Worm (Caenorhabditis elegans) whole organism, young adult: Measurements from ENCODE around the gene C01G6.3.

Source experiments
- B0019.2 ChIP-seq: fragments of 200-800 bp; sonication (Bioruptor generic); conservative IDR thresholded peaks from 2 replicates; pipeline ENCODE4 v1.3.6; 2022; ENCODE audit warnings: missing genetic modification reagents, missing genetic modification characterization, missing compliant biosample characterization
- B0261.1 ChIP-seq: sonication (generic microtip); optimal IDR thresholded peaks from 2 replicates; lab custom pipeline; 2016; ENCODE audit warnings: mild to moderate bottlenecking, missing genetic modification characterization, moderate library complexity, missing compliant biosample characterization
- B0336.3 ChIP-seq: fragments of 200-800 bp; sonication (Bioruptor generic); IDR thresholded peaks from 2 replicates; pipeline ENCODE4 v1.3.6; 2022; ENCODE audit warnings: missing genetic modification characterization, missing compliant biosample characterization
- F33H1.4 ChIP-seq: fragments of 200-800 bp; sonication (Bioruptor generic); IDR thresholded peaks from 2 replicates; pipeline ENCODE4 v1.3.6; 2022; ENCODE audit warnings: missing genetic modification reagents, missing genetic modification characterization, missing compliant biosample characterization
- F49E8.2 ChIP-seq: sonication (generic microtip); optimal IDR thresholded peaks from 3 replicates; lab custom pipeline; 2017; ENCODE audit warnings: missing genetic modification characterization, mild to moderate bottlenecking, missing compliant biosample characterization, antibody characterized with exemption, moderate library complexity; ENCODE audit not compliant: insufficient read depth
- F52B5.7 ChIP-seq: sonication (generic microtip); optimal IDR thresholded peaks from 2 replicates; lab custom pipeline; 2016; ENCODE audit warnings: mild to moderate bottlenecking, missing genetic modification characterization, missing compliant biosample characterization
- F57C9.4 ChIP-seq: sonication (generic microtip); optimal IDR thresholded peaks from 2 replicates; lab custom pipeline; 2017; ENCODE audit warnings: mild to moderate bottlenecking, missing genetic modification characterization, missing compliant biosample characterization
- aptf-2 ChIP-seq: fragments of 200-800 bp; sonication (Bioruptor generic); conservative IDR thresholded peaks from 2 replicates; pipeline ENCODE4 v1.3.6; 2022; ENCODE audit warnings: missing genetic modification reagents, missing genetic modification characterization, missing compliant biosample characterization
- aptf-3 ChIP-seq: fragments of 200-800 bp; sonication (Bioruptor generic); IDR thresholded peaks from 2 replicates; pipeline ENCODE4 v1.3.6; 2022; ENCODE audit warnings: missing genetic modification characterization, missing compliant biosample characterization
- attf-6 ChIP-seq: fragments of 200-800 bp; sonication (Bioruptor generic); IDR thresholded peaks from 2 replicates; pipeline ENCODE4 v1.3.6; 2022; ENCODE audit warnings: missing genetic modification reagents, missing genetic modification characterization, missing compliant biosample characterization
- ccch-3 ChIP-seq: fragments of 200-800 bp; sonication (Bioruptor generic); optimal IDR thresholded peaks from 2 replicates; lab custom pipeline; 2018; ENCODE audit warnings: mild to moderate bottlenecking, missing genetic modification characterization, missing compliant biosample characterization
- cebp-1 ChIP-seq, 2 experiments: fragments of 200-800 bp in 1 of 2; sonication (Bioruptor generic) in 1 of 2; sonication (generic microtip) in 1 of 2; IDR thresholded peaks in 1 of 2; optimal IDR thresholded peaks in 1 of 2; 2 replicates each; pipeline versions ENCODE4 v1.3.6 to Lab custom; 2017 to 2022; ENCODE audit warnings: missing compliant biosample characterization in 2 of 2, missing genetic modification characterization in 2 of 2, mild to moderate bottlenecking in 1 of 2, missing genetic modification reagents in 1 of 2, moderate library complexity in 1 of 2
- cebp-2 ChIP-seq: fragments of 200-800 bp; sonication (Bioruptor generic); IDR thresholded peaks from 2 replicates; pipeline ENCODE4 v1.3.6; 2022; ENCODE audit warnings: missing genetic modification characterization, missing compliant biosample characterization
- ceh-40 ChIP-seq: fragments of 200-800 bp; sonication (Bioruptor generic); IDR thresholded peaks from 2 replicates; pipeline ENCODE4 v1.3.6; 2022; ENCODE audit warnings: missing genetic modification characterization, missing compliant biosample characterization
- ceh-58 ChIP-seq: fragments of 200-800 bp; sonication (Bioruptor generic); IDR thresholded peaks from 2 replicates; pipeline ENCODE4 v1.3.6; 2022; ENCODE audit warnings: missing genetic modification characterization, missing compliant biosample characterization
- ceh-79 ChIP-seq: sonication (generic microtip); optimal IDR thresholded peaks from 2 replicates; lab custom pipeline; 2017; ENCODE audit warnings: mild to moderate bottlenecking, missing genetic modification characterization, missing compliant biosample characterization
- chd-7 ChIP-seq: sonication (generic microtip); optimal IDR thresholded peaks from 2 replicates; lab custom pipeline; 2016; ENCODE audit warnings: mild to moderate bottlenecking, missing genetic modification characterization, moderate library complexity, missing compliant biosample characterization
- die-1 ChIP-seq: sonication (generic microtip); optimal IDR thresholded peaks from 2 replicates; lab custom pipeline; 2016; ENCODE audit warnings: missing genotype, mild to moderate bottlenecking, missing genetic modification characterization, missing compliant biosample characterization
- efl-1 ChIP-seq: fragments of 150-350 bp; optimal IDR thresholded peaks from 2 replicates; lab custom pipeline; 2014; ENCODE audit warnings: missing biosample characterization, missing genetic modification reagents, missing genetic modification characterization
- egl-18 ChIP-seq: fragments of 200-800 bp; sonication (Bioruptor generic); IDR thresholded peaks from 2 replicates; pipeline ENCODE4 v1.3.6; 2022; ENCODE audit warnings: missing genetic modification reagents, missing genetic modification characterization, missing compliant biosample characterization
- egl-44 ChIP-seq: fragments of 200-800 bp; sonication (Bioruptor generic); IDR thresholded peaks from 2 replicates; pipeline ENCODE4 v1.3.6; 2022; ENCODE audit warnings: missing genetic modification reagents, missing genetic modification characterization, missing compliant biosample characterization
- ekl-4 ChIP-seq: fragments of 200-800 bp; sonication (Bioruptor generic); IDR thresholded peaks from 2 replicates; pipeline ENCODE4 v1.3.6; 2022; ENCODE audit warnings: missing genetic modification reagents, missing genetic modification characterization, missing compliant biosample characterization
- gei-17 ChIP-seq: fragments of 200-800 bp; sonication (Bioruptor generic); optimal IDR thresholded peaks from 2 replicates; lab custom pipeline; 2018; ENCODE audit warnings: mild to moderate bottlenecking, missing genetic modification characterization, missing compliant biosample characterization
- him-1 ChIP-seq: sonication (generic microtip); optimal IDR thresholded peaks from 2 replicates; lab custom pipeline; 2016; ENCODE audit warnings: missing genotype, missing genetic modification reagents, missing genetic modification characterization, missing compliant biosample characterization
- hrde-1 ChIP-seq: sonication (generic microtip); optimal IDR thresholded peaks from 2 replicates; lab custom pipeline; 2016; ENCODE audit warnings: missing genetic modification characterization, mild to moderate bottlenecking, missing compliant biosample characterization, moderate library complexity, missing genotype, missing genetic modification reagents, borderline replicate concordance
- let-607 ChIP-seq, 2 experiments: fragments of 200-800 bp in 1 of 2; sonication (Bioruptor generic) in 1 of 2; sonication (generic microtip) in 1 of 2; optimal IDR thresholded peaks; 2 replicates each; lab custom pipeline; 2016 to 2018; ENCODE audit warnings: mild to moderate bottlenecking in 2 of 2, missing compliant biosample characterization in 2 of 2, missing genetic modification characterization in 2 of 2, moderate library complexity in 2 of 2, missing genotype in 1 of 2
- lin-54 ChIP-seq: fragments of 200-800 bp; sonication (Bioruptor generic); optimal IDR thresholded peaks from 2 replicates; lab custom pipeline; 2018; ENCODE audit warnings: mild to moderate bottlenecking, missing genetic modification characterization, missing compliant biosample characterization
- mcd-1 ChIP-seq: fragments of 200-800 bp; sonication (Bioruptor generic); IDR thresholded peaks from 2 replicates; pipeline ENCODE4 v1.3.6; 2022; ENCODE audit warnings: missing genetic modification reagents, missing genetic modification characterization, missing compliant biosample characterization
- nfyb-1 ChIP-seq: fragments of 200-800 bp; sonication (Bioruptor generic); IDR thresholded peaks from 2 replicates; pipeline ENCODE4 v1.3.6; 2022; ENCODE audit warnings: missing genetic modification reagents, missing genetic modification characterization, missing compliant biosample characterization
- nhr-120 ChIP-seq: fragments of 200-800 bp; sonication (Bioruptor generic); IDR thresholded peaks from 2 replicates; pipeline ENCODE4 v1.3.6; 2022; ENCODE audit warnings: missing genetic modification characterization, missing compliant biosample characterization
- nhr-27 ChIP-seq: fragments of 200-800 bp; sonication (Bioruptor generic); optimal IDR thresholded peaks from 2 replicates; lab custom pipeline; 2018; ENCODE audit warnings: mild to moderate bottlenecking, missing genetic modification characterization, moderate library complexity, missing compliant biosample characterization
- nhr-80 ChIP-seq: sonication (generic microtip); optimal IDR thresholded peaks from 2 replicates; lab custom pipeline; 2016; ENCODE audit warnings: missing genetic modification characterization, missing compliant biosample characterization
- pha-4 ChIP-seq: fragments of 150-350 bp; sonication (generic microtip); optimal IDR thresholded peaks from 2 replicates; lab custom pipeline; 2014; ENCODE audit warnings: missing biosample characterization, missing genetic modification reagents, missing genetic modification characterization
- rcor-1 ChIP-seq: fragments of 200-800 bp; sonication (Bioruptor generic); IDR thresholded peaks from 2 replicates; pipeline ENCODE4 v1.3.6; 2022; ENCODE audit warnings: missing genetic modification reagents, missing genetic modification characterization, missing compliant biosample characterization
- sea-2 ChIP-seq: fragments of 200-800 bp; sonication (Bioruptor generic); IDR thresholded peaks from 2 replicates; pipeline ENCODE4 v1.3.6; 2022; ENCODE audit warnings: missing genetic modification characterization, missing compliant biosample characterization
- somi-1 ChIP-seq: fragments of 200-800 bp; sonication (Bioruptor generic); optimal IDR thresholded peaks from 2 replicates; lab custom pipeline; 2018; ENCODE audit warnings: mild to moderate bottlenecking, missing genetic modification characterization, missing compliant biosample characterization
- tbx-9 ChIP-seq: sonication (generic microtip); optimal IDR thresholded peaks from 2 replicates; lab custom pipeline; 2016; ENCODE audit warnings: borderline replicate concordance, missing genetic modification characterization, inconsistent platforms, missing compliant biosample characterization
- zfh-2 ChIP-seq: fragments of 200-800 bp; sonication (Bioruptor generic); conservative IDR thresholded peaks from 2 replicates; pipeline ENCODE4 v1.3.6; 2022; ENCODE audit warnings: missing genetic modification reagents, missing genetic modification characterization, missing compliant biosample characterization
- ztf-25 ChIP-seq: fragments of 200-800 bp; sonication (Bioruptor generic); IDR thresholded peaks from 2 replicates; pipeline ENCODE4 v1.3.6; 2022; ENCODE audit warnings: missing genetic modification reagents, missing genetic modification characterization, missing compliant biosample characterization
- ztf-26 ChIP-seq: sonication (generic microtip); optimal IDR thresholded peaks from 2 replicates; lab custom pipeline; 2017; ENCODE audit warnings: missing genetic modification characterization, missing compliant biosample characterization
- ztf-28 ChIP-seq: fragments of 200-800 bp; sonication (Bioruptor generic); IDR thresholded peaks from 2 replicates; pipeline ENCODE4 v1.3.6; 2022; ENCODE audit warnings: missing genetic modification reagents, missing genetic modification characterization, missing compliant biosample characterization
- ztf-6 ChIP-seq: fragments of 200-800 bp; sonication (Bioruptor generic); IDR thresholded peaks from 2 replicates; pipeline ENCODE4 v1.3.6; 2022; ENCODE audit warnings: missing genetic modification reagents, missing genetic modification characterization, missing compliant biosample characterization

The C01G6.3 gene

DNA sequence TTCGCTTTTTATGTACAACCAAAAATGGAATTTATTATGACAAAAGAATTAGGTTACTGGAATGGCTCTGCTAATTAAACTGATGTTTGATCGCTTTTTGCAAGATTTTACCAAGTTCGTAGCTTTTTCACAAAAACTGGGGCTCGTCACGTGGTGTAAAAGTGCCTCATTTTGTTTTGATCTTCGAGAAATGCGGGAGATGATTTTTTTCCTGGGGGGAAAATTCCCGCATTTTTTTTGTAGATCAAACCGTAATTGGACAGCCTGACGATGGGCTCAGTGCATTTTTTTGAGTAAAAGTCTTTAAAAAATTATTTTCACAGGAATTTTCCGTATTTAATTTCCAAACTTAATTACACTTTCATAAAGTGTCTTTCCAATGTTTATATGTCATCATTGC, 19.4 kb downstream of the C01G6.3 start (continued):
- peak; percentile 73 for TF ChIP-seq efl-1 (GFP tag; lab: Kevin White, UChicago)
- TF ChIP-seq ztf-25 (GFP tag; lab: Robert Waterston, UW) = no peak
- no peak for TF ChIP-seq chd-7 (tag; lab: Kevin White, UChicago)
- TF ChIP-seq ceh-79 (tag; lab: Kevin White, UChicago) = no peak
- TF ChIP-seq ztf-28 (GFP tag; lab: Robert Waterston, UW) = no peak
- TF ChIP-seq ceh-40 (GFP tag; lab: Robert Waterston, UW) = no peak

DNA sequence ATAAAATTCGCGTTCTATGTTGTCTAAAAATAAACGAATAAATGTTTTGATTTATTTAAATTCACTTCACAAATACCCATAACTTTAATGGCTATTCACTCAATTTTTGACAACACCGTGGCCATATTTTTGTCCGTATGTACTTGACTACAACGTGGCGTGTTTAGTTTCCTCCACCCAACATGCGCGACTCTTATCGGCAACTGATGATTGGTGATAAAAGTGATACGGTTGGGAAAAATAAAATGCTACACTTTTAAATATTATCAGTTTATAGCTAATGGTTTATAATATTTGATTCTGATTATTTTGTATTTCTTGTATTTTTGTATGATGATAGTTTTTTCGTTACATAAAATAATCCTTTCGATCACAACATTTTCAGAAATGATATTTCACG, 21.9 kb downstream of the C01G6.3 start, which contains the start of gene acs-7:
TSS of gene acs-7 (plus strand) at position 386 of the 400 bp plus-strand sequence.
- no peak for TF ChIP-seq him-1 (tag; lab: Kevin White, UChicago)
- peak; percentile 86 for TF ChIP-seq nhr-80 (tag; lab: Kevin White, UChicago)
- no peak for TF ChIP-seq B0336.3 (GFP tag; lab: Robert Waterston, UW)
- TF ChIP-seq tbx-9 (tag; lab: Kevin White, UChicago) = no peak
- peak in 1 of 2 experiments; percentile 26 for TF ChIP-seq let-607 (tag; optimal IDR thresholded peaks at IDR 0.05; lab: Kevin White, UChicago)
- TF ChIP-seq, all 124 proteins: peak for 2

DNA sequence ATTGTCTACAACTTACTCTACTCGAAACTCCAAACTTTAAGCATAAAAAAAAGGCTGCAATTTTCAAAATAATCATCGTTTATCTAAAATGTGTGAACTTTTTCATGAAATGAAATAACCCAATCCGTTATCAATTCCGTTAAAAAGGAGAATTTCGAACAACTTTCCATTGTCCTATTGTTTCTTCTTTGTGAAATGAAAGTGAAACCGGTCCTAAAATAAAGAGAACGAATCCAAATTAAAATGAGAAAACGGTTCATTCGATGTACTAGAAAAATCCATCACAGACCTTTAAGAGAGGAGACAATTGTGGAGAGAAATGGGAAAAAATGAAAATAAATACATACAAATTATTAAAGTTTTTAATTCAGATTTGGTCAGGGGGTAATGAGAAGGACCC, 26.0 kb downstream of the C01G6.3 start, which contains the start of gene C01G6.9:
TSS of gene C01G6.9 (minus strand) at position 141 of the 400 bp plus-strand sequence.
- TF ChIP-seq F49E8.2 (tag; lab: Kevin White, UChicago) (no peak), sea-2 (GFP tag; lab: Robert Waterston, UW) (no peak), mcd-1 (GFP tag; lab: Robert Waterston, UW) (no peak), rcor-1 (GFP tag; lab: Robert Waterston, UW) (no peak), nhr-120 (GFP tag; lab: Robert Waterston, UW) (no peak), F33H1.4 (no peak)

DNA sequence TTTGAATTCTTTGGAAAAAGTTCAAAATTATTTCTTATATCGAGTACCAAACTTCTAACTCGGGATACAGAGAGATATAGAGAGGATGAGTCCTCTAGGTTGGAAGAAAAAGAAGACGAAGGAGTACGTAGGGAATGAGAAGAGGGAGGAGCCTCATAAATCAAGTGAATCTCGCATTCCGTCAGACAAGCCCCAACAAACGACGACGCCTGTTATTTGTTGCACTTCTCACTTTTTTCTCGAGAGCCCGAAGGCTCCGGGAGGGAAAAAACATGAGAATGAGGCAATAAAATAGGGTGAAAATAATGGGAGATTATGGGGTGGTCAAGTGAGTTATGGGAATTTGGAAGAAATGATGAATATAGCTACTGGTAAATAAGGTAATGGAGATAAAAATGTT, 30.0 kb downstream of the C01G6.3 start:
- no peak for TF ChIP-seq aptf-3 (GFP tag; lab: Robert Waterston, UW)
- no peak for TF ChIP-seq B0261.1
- TF ChIP-seq F49E8.2 (tag; lab: Kevin White, UChicago) = no peak
- no peak for TF ChIP-seq egl-44 (GFP tag; lab: Robert Waterston, UW)
- no peak for TF ChIP-seq nhr-27 (tag; lab: Kevin White, UChicago)
- TF ChIP-seq cebp-2 (GFP tag; lab: Robert Waterston, UW) = no peak
- no peak for TF ChIP-seq mcd-1 (GFP tag; lab: Robert Waterston, UW)
- no peak for TF ChIP-seq somi-1 (GFP tag; lab: Kevin White, UChicago)
- TF ChIP-seq aptf-2 (GFP tag; lab: Robert Waterston, UW) = no peak
- TF ChIP-seq B0019.2 (GFP tag; lab: Robert Waterston, UW) = no peak
- no peak for TF ChIP-seq lin-54 (GFP tag; lab: Kevin White, UChicago)
- no peak for TF ChIP-seq nfyb-1 (GFP tag; lab: Robert Waterston, UW)
- no peak for TF ChIP-seq ceh-58 (GFP tag; lab: Robert Waterston, UW)
- no peak for TF ChIP-seq sea-2 (GFP tag; lab: Robert Waterston, UW)
- TF ChIP-seq gei-17 (GFP tag; lab: Kevin White, UChicago) = no peak
- no peak for TF ChIP-seq F57C9.4
- no peak for TF ChIP-seq ccch-3
- TF ChIP-seq hrde-1 (tag; lab: Kevin White, UChicago) = no peak

DNA sequence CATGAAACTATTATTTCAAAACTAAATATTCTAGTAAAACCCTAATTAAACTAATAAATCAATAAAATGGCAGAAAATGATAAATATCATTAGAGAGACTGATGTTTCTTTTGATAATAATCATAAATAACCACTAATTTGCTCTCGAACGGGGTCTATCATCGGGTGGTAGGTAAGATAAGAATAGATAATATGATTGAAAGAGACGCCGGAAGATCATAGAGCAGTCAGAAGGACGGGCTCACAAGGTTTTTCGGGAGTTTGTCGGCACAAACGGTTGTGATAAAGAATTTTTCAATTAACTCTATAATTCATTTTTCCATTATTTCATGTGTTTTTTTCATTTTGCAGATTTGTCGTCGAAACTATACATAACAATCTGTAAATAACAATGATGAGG, 31.4 kb downstream of the C01G6.3 start:
- TF ChIP-seq nhr-80 (tag; lab: Kevin White, UChicago) (peak; percentile 90), F52B5.7 (no peak), lin-54 (GFP tag; lab: Kevin White, UChicago) (no peak), cebp-1 (GFP tag; IDR thresholded peaks at IDR 0.05; lab: Robert Waterston, UW) (no peak), cebp-1 (tag; optimal IDR thresholded peaks at IDR 0.05; lab: Kevin White, UChicago) (peak; percentile 29), ztf-26 (tag; lab: Kevin White, UChicago) (no peak), egl-18 (GFP tag; lab: Robert Waterston, UW) (no peak), zfh-2 (GFP tag; lab: Robert Waterston, UW) (no peak), attf-6 (GFP tag; lab: Robert Waterston, UW) (no peak), ceh-40 (GFP tag; lab: Robert Waterston, UW) (no peak), cebp-2 (GFP tag; lab: Robert Waterston, UW) (no peak), pha-4 (tag; lab: Kevin White, UChicago) (no peak), die-1 (tag; lab: Kevin White, UChicago) (no peak), ztf-6 (no peak), ekl-4 (GFP tag; lab: Robert Waterston, UW) (no peak)
